Worm (Caenorhabditis elegans) whole organism, early embryonic: ENCODE data around the gene R193.6.

Experiments used
- B0310.2 ChIP-seq: sonication (generic microtip); optimal IDR thresholded peaks from 2 replicates; lab custom pipeline; 2016; ENCODE audit warnings: mild to moderate bottlenecking, missing genetic modification characterization, missing compliant biosample characterization
- F13C5.2 ChIP-seq: sonication (generic microtip); optimal IDR thresholded peaks from 2 replicates; lab custom pipeline; 2017; ENCODE audit warnings: mild to moderate bottlenecking, missing genetic modification characterization, inconsistent platforms, missing compliant biosample characterization
- aly-1 ChIP-seq: sonication (generic microtip); optimal IDR thresholded peaks from 2 replicates; lab custom pipeline; 2016; ENCODE audit warnings: missing genetic modification characterization, missing compliant biosample characterization
- ama-1 ChIP-seq: fragments of 150-350 bp; optimal IDR thresholded peaks from 2 replicates; lab custom pipeline; 2014
- ceh-13 ChIP-seq: fragments of 200-800 bp; sonication (Bioruptor generic); optimal IDR thresholded peaks from 2 replicates; lab custom pipeline; 2018; ENCODE audit warnings: mild to moderate bottlenecking, missing genetic modification characterization, missing compliant biosample characterization
- ceh-36 ChIP-seq: sonication (generic microtip); optimal IDR thresholded peaks from 2 replicates; lab custom pipeline; 2016; ENCODE audit warnings: missing genetic modification characterization, inconsistent platforms, missing compliant biosample characterization
- ets-7 ChIP-seq: sonication (generic microtip); optimal IDR thresholded peaks from 2 replicates; lab custom pipeline; 2016; ENCODE audit warnings: missing genotype, missing genetic modification characterization, missing compliant biosample characterization
- flt-1 ChIP-seq: fragments of 200-800 bp; sonication (Bioruptor generic); IDR thresholded peaks from 2 replicates; pipeline ENCODE4 v1.3.6; 2022; ENCODE audit warnings: missing genetic modification characterization, missing compliant biosample characterization
- hmbx-1 ChIP-seq: sonication (generic microtip); optimal IDR thresholded peaks from 2 replicates; lab custom pipeline; 2016; ENCODE audit warnings: mild to moderate bottlenecking, missing genetic modification characterization, missing compliant biosample characterization
- hmg-4 ChIP-seq: fragments of 200-800 bp; sonication (Bioruptor generic); optimal IDR thresholded peaks from 2 replicates; lab custom pipeline; 2018; ENCODE audit warnings: mild to moderate bottlenecking, missing genetic modification characterization, missing compliant biosample characterization
- hnd-1 ChIP-seq: sonication (generic microtip); optimal IDR thresholded peaks from 2 replicates; lab custom pipeline; 2016; ENCODE audit warnings: missing genetic modification characterization, missing compliant biosample characterization
- pes-1 ChIP-seq: fragments of 200-800 bp; sonication (Bioruptor generic); IDR thresholded peaks from 2 replicates; pipeline ENCODE4 v1.3.6; 2022; ENCODE audit warnings: missing genetic modification reagents, missing genetic modification characterization, missing compliant biosample characterization
- scrt-1 ChIP-seq: fragments of 200-800 bp; sonication (Bioruptor generic); IDR thresholded peaks from 2 replicates; pipeline ENCODE4 v1.3.6; 2022; ENCODE audit warnings: missing genetic modification characterization, missing compliant biosample characterization
- sea-1 ChIP-seq: fragments of 200-800 bp; sonication (Bioruptor generic); conservative IDR thresholded peaks from 2 replicates; pipeline ENCODE4 v1.3.6; 2022; ENCODE audit warnings: missing genetic modification characterization, missing compliant biosample characterization
- tbx-11 ChIP-seq: fragments of 200-800 bp; sonication (Bioruptor generic); IDR thresholded peaks from 2 replicates; pipeline ENCODE4 v1.3.6; 2022; ENCODE audit warnings: missing genetic modification characterization, missing compliant biosample characterization
- tbx-37 ChIP-seq: fragments of 200-800 bp; sonication (Bioruptor generic); conservative IDR thresholded peaks from 2 replicates; pipeline ENCODE4 v1.3.6; 2022; ENCODE audit warnings: missing genetic modification reagents, missing genetic modification characterization, missing compliant biosample characterization
- tra-4 ChIP-seq: sonication (generic microtip); optimal IDR thresholded peaks from 2 replicates; lab custom pipeline; 2017; ENCODE audit warnings: missing genetic modification characterization, missing compliant biosample characterization

R193.6 gene

DNA sequence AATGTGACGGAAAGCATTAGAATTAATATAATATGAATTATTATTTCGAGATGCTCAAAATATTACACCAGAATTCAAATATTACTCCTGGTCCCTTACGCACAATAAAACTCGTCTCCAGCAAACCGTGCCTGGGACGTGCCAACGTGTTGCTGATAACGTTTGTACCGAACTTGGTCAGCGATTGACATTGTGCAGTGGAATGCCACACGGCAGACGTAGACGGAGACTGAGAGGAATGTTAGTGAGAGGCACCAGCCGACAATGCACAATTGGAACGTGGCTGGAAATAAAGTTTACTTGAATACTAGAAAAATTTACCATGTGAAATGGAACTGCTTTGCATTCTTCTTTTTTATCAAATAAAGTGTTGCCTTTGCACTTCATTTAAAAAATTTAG is 31.3 kb upstream of the R193.6 start:
- TF ChIP-seq pes-1 (GFP tag; lab: Robert Waterston, UW) (no peak), F13C5.2 (tag; lab: Kevin White, UChicago) (no peak), tbx-11 (GFP tag; lab: Robert Waterston, UW) (no peak), B0310.2 (no peak), sea-1 (GFP tag; lab: Robert Waterston, UW) (no peak), hnd-1 (no peak), ets-7 (tag; lab: Kevin White, UChicago) (no peak), ama-1 (lab: Kevin White, UChicago) (no peak), ceh-36 (tag; lab: Kevin White, UChicago) (no peak), aly-1 (tag; lab: Kevin White, UChicago) (no peak), flt-1 (GFP tag; lab: Robert Waterston, UW) (no peak), tra-4 (tag; lab: Kevin White, UChicago) (no peak), scrt-1 (GFP tag; lab: Robert Waterston, UW) (no peak), hmbx-1 (tag; lab: Kevin White, UChicago) (no peak)

DNA sequence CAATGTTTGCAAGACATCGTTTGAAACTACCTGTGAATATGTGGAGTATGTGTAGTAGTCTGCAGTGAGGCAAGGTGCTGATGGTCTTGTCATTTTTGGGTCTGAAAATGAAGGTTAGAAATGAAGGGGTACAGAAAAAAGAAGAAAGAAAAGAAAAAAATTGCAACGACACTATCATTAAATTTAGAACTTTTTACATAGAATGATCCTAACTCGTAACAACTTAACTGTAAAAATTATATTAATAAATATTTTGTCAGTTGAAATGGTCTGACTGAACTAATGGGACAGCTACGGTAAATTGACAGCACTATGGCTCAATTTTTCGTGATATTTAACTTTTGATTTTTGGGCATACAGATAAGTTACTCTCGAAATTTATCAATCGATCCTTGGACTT is 29.3 kb upstream of the R193.6 start, which contains the start of gene C05D9.7:
Gene C05D9.7 (minus strand): TSS at position 101 of the 400 bp plus-strand sequence.
- TF ChIP-seq sea-1 (GFP tag; lab: Robert Waterston, UW) (no peak), B0310.2 (no peak), tbx-37 (no peak), ceh-13 (GFP tag; lab: Kevin White, UChicago) (no peak), ama-1 (lab: Kevin White, UChicago) (no peak), hmbx-1 (tag; lab: Kevin White, UChicago) (no peak), F13C5.2 (tag; lab: Kevin White, UChicago) (no peak), ets-7 (tag; lab: Kevin White, UChicago) (no peak), hmg-4 (no peak), scrt-1 (GFP tag; lab: Robert Waterston, UW) (no peak)

DNA sequence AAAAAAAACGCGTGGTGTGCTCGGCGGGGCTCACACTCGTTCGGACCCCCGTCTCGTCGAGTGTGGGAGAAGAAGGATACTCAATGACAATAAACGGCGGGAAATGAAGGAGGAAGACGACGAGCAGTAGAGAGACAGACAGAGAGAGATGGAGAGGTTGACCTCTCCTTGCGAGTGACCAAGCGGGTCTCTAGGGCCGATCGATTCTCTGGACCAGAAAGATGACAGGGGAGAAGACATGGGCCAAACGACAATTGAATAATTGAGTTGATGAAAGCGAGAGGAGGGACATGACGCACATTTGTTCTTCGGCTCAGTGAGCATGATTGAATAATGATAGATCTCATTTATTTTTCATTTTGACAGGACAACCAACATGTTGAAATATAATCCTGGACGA is 28.3 kb upstream of the R193.6 start:
- TF ChIP-seq F13C5.2 (tag; lab: Kevin White, UChicago) = peak; percentile 54
- TF ChIP-seq aly-1 (tag; lab: Kevin White, UChicago) = peak; percentile 72
- TF ChIP-seq B0310.2 = no peak
- no peak for TF ChIP-seq tbx-11 (GFP tag; lab: Robert Waterston, UW)
- TF ChIP-seq hmg-4 = peak; percentile 76
- TF ChIP-seq scrt-1 (GFP tag; lab: Robert Waterston, UW) = 0 out of 2 replicates have a peak, but pooled peaks have one; percentile 49
- peak; percentile 19; the same call in 1 of the 2 replicates for TF ChIP-seq flt-1 (GFP tag; lab: Robert Waterston, UW)

DNA sequence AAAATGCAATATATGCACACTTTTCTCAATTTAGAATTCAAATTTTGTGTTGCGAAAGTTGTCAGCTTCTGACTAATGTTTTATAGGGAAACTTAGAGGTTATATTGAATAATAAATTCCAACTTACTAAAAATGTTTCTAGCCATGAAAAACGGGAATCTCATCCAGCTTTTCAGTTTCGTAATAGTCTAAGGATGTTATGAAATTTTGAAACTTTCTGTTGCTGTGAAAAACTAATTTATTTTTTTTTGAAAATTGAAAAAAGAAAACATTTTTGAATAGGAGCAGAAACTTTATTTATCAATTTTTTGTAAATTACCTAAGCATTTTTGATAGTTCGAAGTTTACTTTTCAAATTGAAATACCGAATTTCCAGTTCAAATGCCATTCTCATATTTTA is 27.0 kb upstream of the R193.6 start:
- TF ChIP-seq flt-1 (GFP tag; lab: Robert Waterston, UW) (no peak), tbx-11 (GFP tag; lab: Robert Waterston, UW) (no peak), ceh-13 (GFP tag; lab: Kevin White, UChicago) (no peak)

DNA sequence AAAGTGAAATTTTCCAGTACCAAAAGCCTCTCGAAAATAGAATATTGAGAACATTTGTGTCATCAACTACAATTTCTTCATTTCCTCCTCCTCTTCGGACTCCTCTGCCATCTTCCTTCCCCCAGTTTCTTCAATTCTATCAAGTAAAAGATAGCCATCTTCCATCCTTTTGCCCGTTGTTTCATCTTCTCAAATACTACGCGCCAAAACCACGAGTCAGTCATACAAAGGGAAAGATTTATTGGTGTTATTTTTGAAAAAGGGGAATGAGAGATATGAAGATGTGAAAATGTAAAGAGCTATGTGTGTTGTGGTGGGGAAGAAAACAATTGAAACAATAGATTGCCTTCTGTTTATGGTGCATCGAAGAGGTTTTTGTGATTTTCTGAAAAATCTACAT is 26.4 kb upstream of the R193.6 start:
- TF ChIP-seq pes-1 (GFP tag; lab: Robert Waterston, UW) (no peak), hmg-4 (no peak), flt-1 (GFP tag; lab: Robert Waterston, UW) (no peak), hnd-1 (no peak), tra-4 (tag; lab: Kevin White, UChicago) (no peak), aly-1 (tag; lab: Kevin White, UChicago) (no peak), sea-1 (GFP tag; lab: Robert Waterston, UW) (no peak), F13C5.2 (tag; lab: Kevin White, UChicago) (no peak), ets-7 (tag; lab: Kevin White, UChicago) (no peak), hmbx-1 (tag; lab: Kevin White, UChicago) (no peak), ama-1 (lab: Kevin White, UChicago) (no peak), B0310.2 (no peak), ceh-13 (GFP tag; lab: Kevin White, UChicago) (no peak), scrt-1 (GFP tag; lab: Robert Waterston, UW) (no peak), tbx-37 (no peak), tbx-11 (GFP tag; lab: Robert Waterston, UW) (no peak), ceh-36 (tag; lab: Kevin White, UChicago) (no peak)

DNA sequence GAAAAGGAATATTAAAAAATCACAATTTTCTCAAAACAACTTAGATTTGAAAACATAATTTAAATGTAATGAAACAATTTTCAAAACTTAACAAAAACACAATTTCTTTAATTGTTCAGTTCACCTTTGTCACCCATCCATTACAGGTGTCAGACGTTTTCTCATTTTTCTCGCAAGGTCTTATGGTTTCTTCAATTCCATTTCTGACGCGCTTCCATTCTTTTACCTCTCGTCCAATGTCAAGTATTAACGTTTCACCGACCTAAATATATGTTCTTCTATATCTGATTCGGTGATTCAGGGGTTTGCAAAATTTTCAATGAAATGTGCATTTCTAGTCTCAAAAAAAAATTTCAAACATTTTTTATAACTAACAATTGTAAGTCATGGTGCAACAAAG is 25.1 kb upstream of the R193.6 start:
- no peak for TF ChIP-seq B0310.2
- no peak for TF ChIP-seq F13C5.2 (tag; lab: Kevin White, UChicago)
- no peak for TF ChIP-seq ceh-36 (tag; lab: Kevin White, UChicago)
- TF ChIP-seq ceh-13 (GFP tag; lab: Kevin White, UChicago) = no peak
- no peak for TF ChIP-seq hmg-4
- no peak for TF ChIP-seq aly-1 (tag; lab: Kevin White, UChicago)
- no peak for TF ChIP-seq hmbx-1 (tag; lab: Kevin White, UChicago)
- TF ChIP-seq hnd-1 = no peak
- no peak for TF ChIP-seq sea-1 (GFP tag; lab: Robert Waterston, UW)
- TF ChIP-seq ama-1 (lab: Kevin White, UChicago) = no peak
- no peak for TF ChIP-seq flt-1 (GFP tag; lab: Robert Waterston, UW)
- no peak for TF ChIP-seq ets-7 (tag; lab: Kevin White, UChicago)
- TF ChIP-seq scrt-1 (GFP tag; lab: Robert Waterston, UW) = no peak
- no peak for TF ChIP-seq tbx-11 (GFP tag; lab: Robert Waterston, UW)
- TF ChIP-seq tra-4 (tag; lab: Kevin White, UChicago) = no peak
- TF ChIP-seq pes-1 (GFP tag; lab: Robert Waterston, UW) = no peak
- TF ChIP-seq tbx-37 = no peak

DNA sequence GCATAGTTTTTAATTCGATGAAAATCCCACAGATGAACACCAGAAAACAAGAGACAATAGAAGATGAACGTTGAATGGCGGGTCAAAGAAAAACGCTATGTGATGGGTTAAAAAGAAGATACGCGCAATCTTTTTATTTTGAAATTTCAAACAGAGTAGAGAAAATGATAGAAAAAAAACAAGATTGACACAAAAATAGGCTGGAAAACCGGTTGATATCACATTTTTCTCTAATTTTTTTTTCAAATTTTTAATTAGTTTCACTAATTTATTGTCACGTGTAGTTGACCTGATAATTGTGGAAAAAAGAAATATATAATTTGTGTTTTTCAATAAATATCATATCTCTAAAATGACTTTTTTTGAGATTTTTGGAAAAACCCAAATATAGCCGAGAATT is 24.4 kb upstream of the R193.6 start, which contains the start of gene C05D9.9:
Gene C05D9.9 (minus strand): TSS at position 101 of the 400 bp plus-strand sequence.
- TF ChIP-seq ceh-13 (GFP tag; lab: Kevin White, UChicago) = no peak
- no peak for TF ChIP-seq ceh-36 (tag; lab: Kevin White, UChicago)
- no peak for TF ChIP-seq flt-1 (GFP tag; lab: Robert Waterston, UW)
- TF ChIP-seq pes-1 (GFP tag; lab: Robert Waterston, UW) = no peak
- TF ChIP-seq hmg-4 = no peak
- no peak for TF ChIP-seq B0310.2
- no peak for TF ChIP-seq ets-7 (tag; lab: Kevin White, UChicago)
- TF ChIP-seq ama-1 (lab: Kevin White, UChicago) = no peak
- TF ChIP-seq tra-4 (tag; lab: Kevin White, UChicago) = no peak
- TF ChIP-seq tbx-11 (GFP tag; lab: Robert Waterston, UW) = no peak
- no peak for TF ChIP-seq sea-1 (GFP tag; lab: Robert Waterston, UW)
- no peak for TF ChIP-seq hnd-1
- no peak for TF ChIP-seq scrt-1 (GFP tag; lab: Robert Waterston, UW)
- TF ChIP-seq F13C5.2 (tag; lab: Kevin White, UChicago) = no peak
- TF ChIP-seq tbx-37 = no peak
- no peak for TF ChIP-seq aly-1 (tag; lab: Kevin White, UChicago)
